Worm (Caenorhabditis elegans) whole organism, L4 larva: ENCODE results near the gene tmc-2.
A peak's percentile ranks its signal among the peaks of the same experiment; 100 is the strongest.

ENCODE experiments used
- F10B5.3 ChIP-seq: sonication (generic microtip); optimal IDR thresholded peaks from 2 replicates; lab custom pipeline; 2016; ENCODE audit warnings: mild to moderate bottlenecking, missing genetic modification characterization, missing compliant biosample characterization
- F37D6.2 ChIP-seq: sonication (generic microtip); optimal IDR thresholded peaks from 2 replicates; lab custom pipeline; 2016; ENCODE audit warnings: mild to moderate bottlenecking, missing genetic modification characterization, missing compliant biosample characterization
- F49E8.2 ChIP-seq: sonication (generic microtip); optimal IDR thresholded peaks from 2 replicates; lab custom pipeline; 2016; ENCODE audit warnings: missing compliant biosample characterization, mild to moderate bottlenecking, missing genetic modification characterization, borderline replicate concordance
- Y48G9A.11 ChIP-seq: fragments of 200-800 bp; sonication (Bioruptor generic); IDR thresholded peaks from 2 replicates; pipeline ENCODE4 v1.3.6; 2022; ENCODE audit warnings: missing genetic modification reagents, missing genetic modification characterization, missing compliant biosample characterization
- Y5F2A.4 ChIP-seq: fragments of 200-800 bp; sonication (Bioruptor generic); optimal IDR thresholded peaks from 2 replicates; lab custom pipeline; 2018; ENCODE audit warnings: mild to moderate bottlenecking, missing genetic modification characterization, missing compliant biosample characterization
- ZK546.5 ChIP-seq, 2 experiments: sonication (generic microtip); optimal IDR thresholded peaks; 2 replicates each; lab custom pipeline; 2017; ENCODE audit warnings: missing biosample characterization in 2 of 2, missing genetic modification characterization in 2 of 2
- aly-2 ChIP-seq: sonication (generic microtip); optimal IDR thresholded peaks from 2 replicates; lab custom pipeline; 2018; ENCODE audit warnings: missing biosample characterization, missing genetic modification characterization
- attf-4 ChIP-seq: sonication (generic microtip); optimal IDR thresholded peaks from 3 replicates; lab custom pipeline; 2017; ENCODE audit warnings: missing biosample characterization, missing genetic modification characterization
- ceh-28 ChIP-seq: fragments of 150-350 bp; optimal IDR thresholded peaks from 2 replicates; lab custom pipeline; 2014; ENCODE audit warnings: missing biosample characterization, missing genetic modification reagents, missing genetic modification characterization
- ces-1 ChIP-seq: fragments of 150-350 bp; sonication (generic microtip); optimal IDR thresholded peaks from 4 replicates; lab custom pipeline; 2014; ENCODE audit warnings: missing biosample characterization, missing genetic modification reagents, missing genetic modification characterization
- cey-2 ChIP-seq: sonication (generic microtip); optimal IDR thresholded peaks from 3 replicates; lab custom pipeline; 2017; ENCODE audit warnings: missing genetic modification characterization, mild to moderate bottlenecking, missing compliant biosample characterization, antibody characterized with exemption, borderline replicate concordance; ENCODE audit not compliant: insufficient read depth
- daf-19 ChIP-seq: fragments of 200-800 bp; sonication (Bioruptor generic); conservative IDR thresholded peaks from 2 replicates; pipeline ENCODE4 v1.3.6; 2022; ENCODE audit warnings: missing genetic modification characterization, missing compliant biosample characterization
- dmd-6 ChIP-seq: fragments of 200-800 bp; sonication (Bioruptor generic); IDR thresholded peaks from 2 replicates; pipeline ENCODE4 v1.3.6; 2022; ENCODE audit warnings: missing genetic modification reagents, missing genetic modification characterization, missing compliant biosample characterization
- dmd-9 ChIP-seq: fragments of 200-800 bp; sonication (Bioruptor generic); IDR thresholded peaks from 2 replicates; pipeline ENCODE4 v1.3.6; 2022; ENCODE audit warnings: missing genetic modification reagents, missing genetic modification characterization, missing compliant biosample characterization
- dpl-1 ChIP-seq: fragments of 150-350 bp; optimal IDR thresholded peaks from 2 replicates; lab custom pipeline; 2014; ENCODE audit warnings: missing biosample characterization, missing genetic modification reagents, missing genetic modification characterization
- dve-1 ChIP-seq: sonication (generic microtip); optimal IDR thresholded peaks from 2 replicates; lab custom pipeline; 2017; ENCODE audit warnings: antibody characterized with exemption, mild to moderate bottlenecking, missing genetic modification characterization, missing compliant biosample characterization; ENCODE audit not compliant: insufficient read depth
- egl-27 ChIP-seq: sonication (generic microtip); optimal IDR thresholded peaks from 3 replicates; lab custom pipeline; 2017; ENCODE audit warnings: missing biosample characterization, missing genetic modification reagents, missing genetic modification characterization
- fkh-10 ChIP-seq: fragments of 150-350 bp; optimal IDR thresholded peaks from 2 replicates; lab custom pipeline; 2014; ENCODE audit warnings: missing biosample characterization, missing genetic modification reagents, missing genetic modification characterization
- hmg-1.1 ChIP-seq: fragments of 200-800 bp; sonication (Bioruptor generic); IDR thresholded peaks from 2 replicates; pipeline ENCODE4 v1.3.6; 2022; ENCODE audit warnings: missing genetic modification reagents, missing genetic modification characterization, missing compliant biosample characterization
- lin-1 ChIP-seq: fragments of 200-800 bp; sonication (Bioruptor generic); IDR thresholded peaks from 2 replicates; pipeline ENCODE4 v1.3.6; 2022; ENCODE audit warnings: missing genetic modification reagents, missing genetic modification characterization, missing compliant biosample characterization
- lin-13 ChIP-seq: fragments of 150-350 bp; optimal IDR thresholded peaks from 2 replicates; lab custom pipeline; 2014; ENCODE audit warnings: missing biosample characterization, missing genetic modification reagents, missing genetic modification characterization
- lin-29 ChIP-seq: fragments of 200-800 bp; sonication (Bioruptor generic); IDR thresholded peaks from 2 replicates; pipeline ENCODE4 v1.3.6; 2022; ENCODE audit warnings: missing genetic modification reagents, missing genetic modification characterization, missing compliant biosample characterization
- madf-5 ChIP-seq, 2 experiments: fragments of 200-800 bp; sonication (Bioruptor generic); IDR thresholded peaks; 2 replicates each; pipeline ENCODE4 v1.3.6; 2022; ENCODE audit warnings: missing compliant biosample characterization in 2 of 2, missing genetic modification characterization in 2 of 2
- mdl-1 ChIP-seq, 2 experiments: fragments of 150-350 bp in 1 of 2; sonication (generic microtip) in 1 of 2; optimal IDR thresholded peaks; 2 replicates each; lab custom pipeline; 2014 to 2017; ENCODE audit warnings: missing biosample characterization in 2 of 2, missing genetic modification characterization in 2 of 2
- mdt-29 ChIP-seq: fragments of 200-800 bp; sonication (Bioruptor generic); IDR thresholded peaks from 2 replicates; pipeline ENCODE4 v1.3.6; 2022; ENCODE audit warnings: missing genetic modification reagents, missing genetic modification characterization, missing compliant biosample characterization
- mxl-3 ChIP-seq: fragments of 200-800 bp; sonication (Bioruptor generic); optimal IDR thresholded peaks from 2 replicates; lab custom pipeline; 2018; ENCODE audit warnings: mild to moderate bottlenecking, missing genetic modification characterization, missing compliant biosample characterization
- nhr-10 ChIP-seq: fragments of 150-350 bp; optimal IDR thresholded peaks from 2 replicates; lab custom pipeline; 2014; ENCODE audit warnings: missing biosample characterization, missing genetic modification characterization
- nhr-28 ChIP-seq: fragments of 150-350 bp; optimal IDR thresholded peaks from 2 replicates; lab custom pipeline; 2014; ENCODE audit warnings: missing biosample characterization, missing genetic modification characterization
- nhr-41 ChIP-seq: fragments of 200-800 bp; sonication (Bioruptor generic); IDR thresholded peaks from 2 replicates; pipeline ENCODE4 v1.3.6; 2022; ENCODE audit warnings: missing genetic modification reagents, missing genetic modification characterization, missing compliant biosample characterization
- nhr-42 ChIP-seq: fragments of 200-800 bp; sonication (Bioruptor generic); IDR thresholded peaks from 2 replicates; pipeline ENCODE4 v1.3.6; 2022; ENCODE audit warnings: missing genetic modification characterization, missing compliant biosample characterization
- nhr-77 ChIP-seq: fragments of 150-350 bp; optimal IDR thresholded peaks from 2 replicates; lab custom pipeline; 2014; ENCODE audit warnings: missing biosample characterization, missing genetic modification characterization
- php-3 ChIP-seq: fragments of 200-800 bp; sonication (Bioruptor generic); IDR thresholded peaks from 2 replicates; pipeline ENCODE4 v1.3.6; 2022; ENCODE audit warnings: missing genetic modification reagents, missing genetic modification characterization, missing compliant biosample characterization
- snpc-1.2 ChIP-seq: fragments of 200-800 bp; sonication (Bioruptor generic); IDR thresholded peaks from 2 replicates; pipeline ENCODE4 v1.3.6; 2022; ENCODE audit warnings: missing genetic modification reagents, missing genetic modification characterization, missing compliant biosample characterization
- snpc-4 ChIP-seq: fragments of 150-350 bp; optimal IDR thresholded peaks from 2 replicates; lab custom pipeline; 2014; ENCODE audit warnings: missing biosample characterization, missing genetic modification characterization
- tra-1 ChIP-seq: fragments of 200-800 bp; sonication (Bioruptor generic); IDR thresholded peaks from 2 replicates; pipeline ENCODE4 v1.3.6; 2022; ENCODE audit warnings: missing genetic modification reagents, missing genetic modification characterization, missing compliant biosample characterization
- unc-130 ChIP-seq: sonication (generic microtip); optimal IDR thresholded peaks from 2 replicates; lab custom pipeline; 2016; ENCODE audit warnings: missing genetic modification reagents, missing genetic modification characterization, missing compliant biosample characterization
- unc-62 ChIP-seq, 3 experiments: fragments of 150-350 bp in 1 of 3; sonication (generic microtip); optimal IDR thresholded peaks in 2 of 3; peaks in 1 of 3; 1 replicate in 1 of 3; 2 replicates in 2 of 3; lab custom pipeline; 2014 to 2017; ENCODE audit warnings: missing biosample characterization in 3 of 3, missing genetic modification characterization in 3 of 3, missing genetic modification reagents in 3 of 3, missing genotype in 1 of 3
- zip-2 ChIP-seq: fragments of 150-350 bp; optimal IDR thresholded peaks from 2 replicates; lab custom pipeline; 2014; ENCODE audit warnings: missing biosample characterization, missing genetic modification characterization

tmc-2 gene

DNA sequence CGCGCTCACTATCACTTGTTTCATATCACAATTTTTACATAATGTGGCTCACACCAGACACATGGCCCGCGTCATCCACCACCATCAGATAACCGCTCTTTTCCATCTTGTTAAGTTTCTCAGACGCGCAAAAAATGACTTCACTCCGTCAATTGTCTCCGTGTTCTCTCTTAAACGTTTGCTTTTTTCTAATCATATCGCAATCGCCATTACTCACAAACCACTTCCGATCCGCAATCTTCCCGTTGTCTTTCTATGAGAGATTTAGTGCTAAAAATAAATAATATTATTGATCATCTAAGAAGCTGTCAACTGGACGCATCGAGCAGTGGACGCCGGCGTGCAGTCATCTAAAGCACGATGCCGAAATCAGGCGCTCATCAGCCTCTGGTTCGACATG, at the start of gene tmc-2:
TSS of gene tmc-2 (plus strand) at position 301 of the 400 bp plus-strand sequence.
- no peak for TF ChIP-seq attf-4
- no peak for TF ChIP-seq lin-29
- TF ChIP-seq madf-5 (GFP tag; IDR thresholded peaks at IDR 0.05; lab: Robert Waterston, UW) = no peak
- no peak for TF ChIP-seq snpc-4 (tag; lab: Kevin White, UChicago)
- no peak for TF ChIP-seq nhr-10 (tag; lab: Kevin White, UChicago)
- TF ChIP-seq hmg-1.1 (GFP tag; lab: Robert Waterston, UW) = no peak
- no peak for TF ChIP-seq F49E8.2 (tag; lab: Kevin White, UChicago)
- no peak for TF ChIP-seq dve-1
- no peak for TF ChIP-seq F37D6.2
- no peak for TF ChIP-seq lin-1
- no peak for TF ChIP-seq tra-1
- TF ChIP-seq nhr-42 = no peak
- TF ChIP-seq dmd-6 = no peak
- TF ChIP-seq ZK546.5 (tag; optimal IDR thresholded peaks at IDR 0.05; lab: Kevin White, UChicago) = no peak
- no peak for TF ChIP-seq dmd-9 (GFP tag; lab: Robert Waterston, UW)
- TF ChIP-seq zip-2 (tag; lab: Kevin White, UChicago) = no peak
- TF ChIP-seq, all 104 proteins: peak for 0

DNA sequence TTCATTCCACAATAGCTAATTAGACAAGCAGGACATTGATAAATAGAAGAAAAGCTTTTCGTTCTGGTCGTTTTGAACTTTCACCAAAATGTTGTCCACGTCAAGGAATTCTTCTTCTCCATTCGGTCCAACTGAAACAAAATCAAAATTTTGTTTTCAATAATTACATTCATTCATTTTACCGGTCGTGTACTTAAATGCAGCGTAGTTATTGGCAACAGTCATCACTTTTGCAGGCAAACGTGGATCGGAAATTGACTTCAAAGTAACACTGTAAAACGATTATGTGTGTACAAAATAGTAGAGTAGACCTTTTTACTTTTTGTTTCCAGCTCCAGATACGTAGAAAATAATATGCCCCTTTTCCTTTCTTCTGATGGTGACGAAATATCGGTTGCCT, 47.5 kb upstream of the tmc-2 start:
- TF ChIP-seq ceh-28 (tag; lab: Kevin White, UChicago) (no peak), nhr-41 (GFP tag; lab: Robert Waterston, UW) (no peak), mdt-29 (GFP tag; lab: Robert Waterston, UW) (no peak), mxl-3 (GFP tag; lab: Kevin White, UChicago) (no peak), unc-62 (GFP tag; optimal IDR thresholded peaks at IDR 0.05 in 1 of 2; lab: Kevin White, UChicago) (peak in 1 of 2 experiments; percentile 59), unc-62 (tag; optimal IDR thresholded peaks at IDR 0.05; lab: Kevin White, UChicago) (no peak), ces-1 (GFP tag; lab: Kevin White, UChicago) (no peak), lin-13 (GFP tag; lab: Kevin White, UChicago) (no peak), snpc-1.2 (GFP tag; lab: Robert Waterston, UW) (no peak), F10B5.3 (tag; lab: Kevin White, UChicago) (peak; percentile 64)
- TF ChIP-seq, all 104 proteins: peak for 2

- no peak for TF ChIP-seq tra-1
- TF ChIP-seq mdl-1 (tag; optimal IDR thresholded peaks at IDR 0.05; lab: Kevin White, UChicago) = no peak
- no peak for TF ChIP-seq cey-2 (tag; lab: Kevin White, UChicago)
- no peak for TF ChIP-seq lin-13 (GFP tag; lab: Kevin White, UChicago)
- no peak for TF ChIP-seq mxl-3 (GFP tag; lab: Kevin White, UChicago)
- TF ChIP-seq aly-2 (tag; lab: Kevin White, UChicago) = no peak
- TF ChIP-seq dpl-1 (GFP tag; lab: Kevin White, UChicago) = no peak
- no peak for TF ChIP-seq unc-130 (GFP tag; lab: Kevin White, UChicago)
- no peak for TF ChIP-seq dmd-6
- no peak for TF ChIP-seq F37D6.2
- TF ChIP-seq daf-19 (GFP tag; lab: Robert Waterston, UW) = no peak
- no peak for TF ChIP-seq lin-29
- TF ChIP-seq php-3 (GFP tag; lab: Robert Waterston, UW) = no peak
- no peak for TF ChIP-seq nhr-28 (tag; lab: Kevin White, UChicago)
- TF ChIP-seq Y48G9A.11 (GFP tag; lab: Robert Waterston, UW) = no peak
- no peak for TF ChIP-seq egl-27 (tag; lab: Kevin White, UChicago)
- no peak for TF ChIP-seq snpc-1.2 (GFP tag; lab: Robert Waterston, UW)
- TF ChIP-seq fkh-10 (GFP tag; lab: Kevin White, UChicago) = no peak
- TF ChIP-seq Y5F2A.4 = no peak
- TF ChIP-seq nhr-77 (tag; lab: Kevin White, UChicago) = no peak
Observed at ce11 chrX:9259552-9259951, 44.0 kb upstream of the tmc-2 start, which contains the start of gene F18G5.1. Gene F18G5.1 (plus strand): TSS chrX:9259852.
